Fruit fly (Drosophila melanogaster): ENCODE measurements around the gene RfC3.

Gene RfC3

dm6 chr2L:10422643-10423606 is 3.9 kb downstream of the RfC3 start, which contains the start of the genes pie and Wdfy2:
Gene pie (minus strand): TSS chr2L:10422780.
Gene Wdfy2 (plus strand): TSS chr2L:10423291.
- no peak for TF ChIP-seq Ets98B (GFP tag; IDR thresholded peaks at IDR 0.05)
- TF ChIP-seq CG15710 (tag; optimal IDR thresholded peaks at IDR 0.05) = peak; percentile 16

DNA sequence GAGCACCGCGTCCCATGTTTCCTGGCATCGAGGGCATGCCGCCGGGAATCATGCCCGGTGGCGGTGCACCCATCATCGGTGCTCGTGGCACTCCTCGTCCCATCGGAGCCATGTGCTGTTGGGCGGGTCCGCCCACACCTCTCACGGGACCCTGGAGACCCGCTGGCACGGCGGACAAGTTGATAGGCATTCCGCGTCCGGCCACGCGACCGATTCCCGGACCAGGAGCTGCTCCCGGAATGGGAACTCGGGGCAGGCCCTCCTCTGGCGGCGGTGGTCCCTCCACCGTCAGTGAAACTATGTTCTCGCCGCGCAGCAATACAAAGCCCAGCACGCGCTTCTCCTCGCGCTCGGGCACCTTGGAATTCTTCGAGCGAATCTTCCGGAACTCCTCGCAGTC is 6.6 kb downstream of the RfC3 start:
- TF ChIP-seq CG13204 (GFP tag; optimal IDR thresholded peaks at IDR 0.05) = no peak
- no peak for TF ChIP-seq rn (GFP tag; IDR thresholded peaks at IDR 0.05)
- TF ChIP-seq CG10348 (GFP tag; IDR thresholded peaks at IDR 0.05) = no peak
- TF ChIP-seq CG34367 (tag; optimal IDR thresholded peaks at IDR 0.05) = no peak
- no peak for TF ChIP-seq CG14655 (GFP tag; optimal IDR thresholded peaks at IDR 0.05)
- TF ChIP-seq CG12605 (GFP tag; IDR thresholded peaks at IDR 0.05) = no peak
- no peak for TF ChIP-seq Pif1B (GFP tag; optimal IDR thresholded peaks at IDR 0.05)
- TF ChIP-seq CG17806 (tag; optimal IDR thresholded peaks at IDR 0.05) = no peak
- no peak for TF ChIP-seq D1 (tag; optimal IDR thresholded peaks at IDR 0.05)
- no peak for TF ChIP-seq gl (tag; optimal IDR thresholded peaks at IDR 0.05)
- TF ChIP-seq CG4496 (GFP tag; IDR thresholded peaks at IDR 0.05) = no peak
- TF ChIP-seq CG9948 (tag; optimal IDR thresholded peaks at IDR 0.05) = no peak
- TF ChIP-seq CG8159 (tag; optimal IDR thresholded peaks at IDR 0.05) = no peak
- no peak for TF ChIP-seq CG32121 (GFP tag; IDR thresholded peaks at IDR 0.05)
- TF ChIP-seq Snoo (tag; optimal IDR thresholded peaks at IDR 0.05) = no peak
- TF ChIP-seq CG15710 (tag; optimal IDR thresholded peaks at IDR 0.05) = no peak
- TF ChIP-seq Ets98B (GFP tag; IDR thresholded peaks at IDR 0.05) = no peak

dm6 chr2L:10426534-10427048 is 7.6 kb downstream of the RfC3 start, which contains the start of the genes SmB and KdelR:
Gene SmB (minus strand): TSS chr2L:10426627.
Gene KdelR (plus strand): TSS chr2L:10426887.
- TF ChIP-seq CG9948 (tag; optimal IDR thresholded peaks at IDR 0.05) = no peak
- no peak for TF ChIP-seq CG32121 (GFP tag; IDR thresholded peaks at IDR 0.05)
- TF ChIP-seq Pif1B (GFP tag; optimal IDR thresholded peaks at IDR 0.05) = no peak
- no peak for TF ChIP-seq CG4496 (GFP tag; IDR thresholded peaks at IDR 0.05)
- TF ChIP-seq CG14655 (GFP tag; optimal IDR thresholded peaks at IDR 0.05) = no peak
- no peak for TF ChIP-seq CG34367 (tag; optimal IDR thresholded peaks at IDR 0.05)
- no peak for TF ChIP-seq D1 (tag; optimal IDR thresholded peaks at IDR 0.05)
- TF ChIP-seq CG13204 (GFP tag; optimal IDR thresholded peaks at IDR 0.05) = no peak
- TF ChIP-seq EcR (GFP tag; optimal IDR thresholded peaks at IDR 0.05) = no peak
- TF ChIP-seq fd96Ca (GFP tag; IDR thresholded peaks at IDR 0.05) = no peak
- TF ChIP-seq Snoo (tag; optimal IDR thresholded peaks at IDR 0.05) = no peak
- no peak for TF ChIP-seq CG8159 (tag; optimal IDR thresholded peaks at IDR 0.05)
- TF ChIP-seq CG8301 (tag; optimal IDR thresholded peaks at IDR 0.05) = no peak

dm6 chr2L:10428528-10428927 is 9.5 kb downstream of the RfC3 start, which contains the start of gene CG5188:
Gene CG5188 (plus strand): TSS chr2L:10428829.
- TF ChIP-seq CG13204 (GFP tag; optimal IDR thresholded peaks at IDR 0.05) (no peak), CG14655 (GFP tag; optimal IDR thresholded peaks at IDR 0.05) (no peak), CG32121 (GFP tag; IDR thresholded peaks at IDR 0.05) (peak; percentile 48), CG8301 (tag; optimal IDR thresholded peaks at IDR 0.05) (peak; percentile 50), CG15710 (tag; optimal IDR thresholded peaks at IDR 0.05) (peak; percentile 34), CG4496 (GFP tag; IDR thresholded peaks at IDR 0.05) (peak; percentile 25; the same call in 1 of the 3 replicates), CG9948 (tag; optimal IDR thresholded peaks at IDR 0.05) (peak; percentile 9), fd96Ca (GFP tag; IDR thresholded peaks at IDR 0.05) (no peak), Snoo (tag; optimal IDR thresholded peaks at IDR 0.05) (peak; percentile 34), Pif1B (GFP tag; optimal IDR thresholded peaks at IDR 0.05) (no peak), CG34367 (tag; optimal IDR thresholded peaks at IDR 0.05) (no peak), rn (GFP tag; IDR thresholded peaks at IDR 0.05) (no peak), Ets98B (GFP tag; IDR thresholded peaks at IDR 0.05) (peak; percentile 62; the same call in 1 of the 2 replicates), gl (tag; optimal IDR thresholded peaks at IDR 0.05) (no peak), CG8159 (tag; optimal IDR thresholded peaks at IDR 0.05) (peak; percentile 48), CG12605 (GFP tag; IDR thresholded peaks at IDR 0.05) (peak; percentile 58), CG10348 (GFP tag; IDR thresholded peaks at IDR 0.05) (no peak), CG17806 (tag; optimal IDR thresholded peaks at IDR 0.05) (peak; percentile 38), EcR (GFP tag; optimal IDR thresholded peaks at IDR 0.05) (no peak), D1 (tag; optimal IDR thresholded peaks at IDR 0.05) (no peak)

DNA sequence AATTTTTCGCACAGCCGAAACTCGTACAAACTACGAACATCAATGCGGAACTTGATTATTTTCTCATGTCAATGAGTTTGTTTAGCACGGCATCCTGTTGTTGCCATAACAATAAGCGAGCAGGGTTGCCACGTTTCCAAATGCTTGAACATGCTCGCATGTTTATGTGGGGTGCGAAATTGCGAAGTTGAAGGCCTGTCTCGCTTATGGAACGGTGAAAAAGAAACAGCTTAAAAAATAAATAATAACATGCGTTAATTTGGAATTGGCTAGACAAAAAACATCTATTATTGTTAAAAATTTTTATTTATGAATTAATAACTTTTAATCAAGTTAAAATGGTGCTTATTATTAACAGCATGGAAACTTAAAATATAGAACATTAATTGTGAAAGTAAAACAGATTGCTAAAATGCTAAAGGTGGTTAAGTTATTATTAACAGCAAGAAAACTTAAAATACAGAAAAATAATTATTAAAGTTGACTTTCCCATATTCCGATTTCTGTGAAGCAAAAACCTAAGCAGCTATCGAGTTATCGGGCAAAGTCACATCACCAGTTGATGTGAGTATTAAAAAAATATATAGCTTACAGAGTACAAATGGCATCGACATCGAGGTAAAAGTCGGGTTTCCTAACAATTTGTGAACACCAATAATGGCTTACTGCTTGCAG is 11.9 kb downstream of the RfC3 start, which contains the start of the genes Bug22 and TfIIB:
Gene Bug22, minus strand, starts transcription at position 117 of the 675 bp plus-strand sequence.
Gene TfIIB, plus strand, starts transcription at position 537 of the 675 bp plus-strand sequence.
- TF ChIP-seq CG15710 (tag; optimal IDR thresholded peaks at IDR 0.05) (peak; percentile 51), Ets98B (GFP tag; IDR thresholded peaks at IDR 0.05) (no peak; the same call in 1 of the 2 replicates), D1 (tag; optimal IDR thresholded peaks at IDR 0.05) (no peak), CG12605 (GFP tag; IDR thresholded peaks at IDR 0.05) (no peak), CG8159 (tag; optimal IDR thresholded peaks at IDR 0.05) (no peak), Pif1B (GFP tag; optimal IDR thresholded peaks at IDR 0.05) (no peak), CG9948 (tag; optimal IDR thresholded peaks at IDR 0.05) (peak; percentile 46), EcR (GFP tag; optimal IDR thresholded peaks at IDR 0.05) (no peak), gl (tag; optimal IDR thresholded peaks at IDR 0.05) (no peak), Pif1A (GFP tag; optimal IDR thresholded peaks at IDR 0.05) (no peak), fd96Ca (GFP tag; IDR thresholded peaks at IDR 0.05) (no peak), CG8301 (tag; optimal IDR thresholded peaks at IDR 0.05) (no peak), CG34367 (tag; optimal IDR thresholded peaks at IDR 0.05) (no peak), CG14655 (GFP tag; optimal IDR thresholded peaks at IDR 0.05) (no peak), CG10348 (GFP tag; IDR thresholded peaks at IDR 0.05) (no peak), CG17806 (tag; optimal IDR thresholded peaks at IDR 0.05) (peak; percentile 46), CG13204 (GFP tag; optimal IDR thresholded peaks at IDR 0.05) (no peak), Snoo (tag; optimal IDR thresholded peaks at IDR 0.05) (peak; percentile 51), CG4496 (GFP tag; IDR thresholded peaks at IDR 0.05) (peak; percentile 61; the same call in 2 of the 3 replicates), rn (GFP tag; IDR thresholded peaks at IDR 0.05) (0 out of 2 replicates have a peak, but pooled peaks have one; percentile 29), CG32121 (GFP tag; IDR thresholded peaks at IDR 0.05) (peak; percentile 65)
